Worm (Caenorhabditis elegans) whole organism, late embryonic: ENCODE measurements around the gene T02B11.3.
"Not testable (repeated sequence)": the region's sequence is repeated elsewhere in the genome, so short reads cannot be mapped to it uniquely, and the experiment has no call there.

ENCODE experiments used
- ceh-24 ChIP-seq: sonication (generic microtip); optimal IDR thresholded peaks from 2 replicates; lab custom pipeline; 2016; ENCODE audit warnings: mild to moderate bottlenecking, missing genetic modification characterization, missing compliant biosample characterization
- ceh-9 ChIP-seq: sonication (generic microtip); optimal IDR thresholded peaks from 2 replicates; lab custom pipeline; 2016; ENCODE audit warnings: mild to moderate bottlenecking, missing genetic modification characterization, inconsistent platforms, missing compliant biosample characterization
- elt-2 ChIP-seq: sonication (generic microtip); optimal IDR thresholded peaks from 2 replicates; lab custom pipeline; 2016; ENCODE audit warnings: missing genetic modification reagents, missing genetic modification characterization, missing compliant biosample characterization
- gmeb-2 ChIP-seq: sonication (generic microtip); optimal IDR thresholded peaks from 2 replicates; lab custom pipeline; 2016; ENCODE audit warnings: missing genetic modification characterization, inconsistent platforms, missing compliant biosample characterization
- nhr-11 ChIP-seq: fragments of 150-350 bp; optimal IDR thresholded peaks from 2 replicates; lab custom pipeline; 2014; ENCODE audit warnings: missing biosample characterization, missing genetic modification characterization
- pqm-1 ChIP-seq: sonication (generic microtip); optimal IDR thresholded peaks from 2 replicates; lab custom pipeline; 2016; ENCODE audit warnings: missing genetic modification characterization, missing compliant biosample characterization
- tbx-2 ChIP-seq: sonication (generic microtip); optimal IDR thresholded peaks from 2 replicates; lab custom pipeline; 2016; ENCODE audit warnings: missing genetic modification characterization, missing compliant biosample characterization

DNA sequence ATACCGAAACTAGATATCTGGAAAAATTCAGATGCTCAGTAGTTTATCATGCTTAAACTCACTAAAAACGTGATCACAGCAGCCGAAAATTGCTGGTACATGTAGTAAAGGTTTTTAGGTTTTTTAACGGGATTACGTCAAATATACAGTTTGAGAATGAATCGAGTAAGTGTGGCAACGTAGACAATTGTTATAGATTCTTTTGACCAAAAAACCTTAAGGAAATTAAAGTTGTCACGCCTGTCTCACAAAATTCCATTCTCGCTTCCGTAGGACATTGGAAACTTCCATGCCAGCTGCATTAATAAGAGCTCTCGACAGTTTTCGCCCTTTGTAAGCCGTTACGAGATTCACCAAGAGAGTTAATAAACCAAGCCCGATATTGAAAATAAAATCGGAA is 43.7 kb downstream of the T02B11.3 start, which contains the start of gene srx-31:
- TF ChIP-seq tbx-2; pqm-1 (tag; lab: Kevin White, UChicago); elt-2 (tag; lab: Kevin White, UChicago); gmeb-2 (tag; lab: Kevin White, UChicago); ceh-9; nhr-11; ceh-24 (tag; lab: Kevin White, UChicago): not testable (repeated sequence)
